Worm (Caenorhabditis elegans) whole organism, L4/young adult: ENCODE data around the gene EGAP2.2.
A peak's percentile ranks its signal among the peaks of the same experiment; 100 is the strongest.

Source experiments
- W03F9.2 ChIP-seq: fragments of 150-350 bp; optimal IDR thresholded peaks from 2 replicates; lab custom pipeline; 2014; ENCODE audit warnings: missing biosample characterization, missing genetic modification characterization
- dao-5 ChIP-seq: sonication (generic microtip); optimal IDR thresholded peaks from 2 replicates; lab custom pipeline; 2016; ENCODE audit warnings: missing genotype, missing genetic modification characterization, moderate library complexity, missing compliant biosample characterization
- him-1 ChIP-seq: sonication (generic microtip); optimal IDR thresholded peaks from 2 replicates; lab custom pipeline; 2016; ENCODE audit warnings: missing genotype, missing genetic modification reagents, missing genetic modification characterization, missing compliant biosample characterization

EGAP2.2 gene

ce11 chrII:5227768-5228167 lies 1.9 kb upstream of the EGAP2.2 start:
- TF ChIP-seq him-1 (tag; lab: Kevin White, UChicago) (no peak), dao-5 (no peak), W03F9.2 (tag; lab: Kevin White, UChicago) (no peak)

- TF ChIP-seq dao-5, result no peak
- no peak for TF ChIP-seq W03F9.2 (tag; lab: Kevin White, UChicago)
- TF ChIP-seq him-1 (tag; lab: Kevin White, UChicago), result no peak
Measured at ce11 chrII:5228662-5229061, 1.0 kb upstream of the EGAP2.2 start.

- no peak for TF ChIP-seq dao-5
- no peak for TF ChIP-seq him-1 (tag; lab: Kevin White, UChicago)
- no peak for TF ChIP-seq W03F9.2 (tag; lab: Kevin White, UChicago)
Measured at ce11 chrII:5231111-5231510, 1.4 kb downstream of the EGAP2.2 start, which contains the start of gene EGAP2.1. Gene EGAP2.1 (plus strand): TSS chrII:5231411.

ce11 chrII:5234728-5235127 lies 5.0 kb downstream of the EGAP2.2 start:
- TF ChIP-seq him-1 (tag; lab: Kevin White, UChicago), result no peak
- TF ChIP-seq dao-5, result no peak
- no peak for TF ChIP-seq W03F9.2 (tag; lab: Kevin White, UChicago)

ce11 chrII:5235758-5236157 lies 6.1 kb downstream of the EGAP2.2 start, which contains the start of gene pho-1:
Gene pho-1 (minus strand): TSS chrII:5235846.
- TF ChIP-seq W03F9.2 (tag; lab: Kevin White, UChicago) (no peak), dao-5 (no peak), him-1 (tag; lab: Kevin White, UChicago) (no peak)

- no peak for TF ChIP-seq W03F9.2 (tag; lab: Kevin White, UChicago)
- no peak for TF ChIP-seq dao-5
- no peak for TF ChIP-seq him-1 (tag; lab: Kevin White, UChicago)
Measured at ce11 chrII:5237699-5238098, 8.0 kb downstream of the EGAP2.2 start.

- TF ChIP-seq W03F9.2 (tag; lab: Kevin White, UChicago) (no peak), dao-5 (no peak), him-1 (tag; lab: Kevin White, UChicago) (no peak)
Measured at ce11 chrII:5238366-5238765, 8.7 kb downstream of the EGAP2.2 start, which contains the start of gene pho-4. Gene pho-4 (minus strand): TSS chrII:5238466.

- TF ChIP-seq W03F9.2 (tag; lab: Kevin White, UChicago) (no peak), dao-5 (no peak), him-1 (tag; lab: Kevin White, UChicago) (no peak)
Measured at ce11 chrII:5241560-5241959, 11.9 kb downstream of the EGAP2.2 start, which contains the start of gene T16D1.1. Gene T16D1.1 (minus strand): TSS chrII:5241660.

ce11 chrII:5246791-5247361 lies 17.2 kb downstream of the EGAP2.2 start, which contains the start of gene ptr-6:
Gene ptr-6 (minus strand): TSS chrII:5246837.
- TF ChIP-seq dao-5 (no peak), him-1 (tag; lab: Kevin White, UChicago) (no peak), W03F9.2 (tag; lab: Kevin White, UChicago) (no peak)

ce11 chrII:5255435-5255834 lies 25.7 kb downstream of the EGAP2.2 start, which contains the start of gene frpr-4:
Gene frpr-4 (minus strand): TSS chrII:5255535.
- no peak for TF ChIP-seq dao-5
- no peak for TF ChIP-seq W03F9.2 (tag; lab: Kevin White, UChicago)
- no peak for TF ChIP-seq him-1 (tag; lab: Kevin White, UChicago)

ce11 chrII:5264650-5265049 lies 35.0 kb downstream of the EGAP2.2 start:
- TF ChIP-seq him-1 (tag; lab: Kevin White, UChicago), result no peak
- TF ChIP-seq W03F9.2 (tag; lab: Kevin White, UChicago), result no peak
- no peak for TF ChIP-seq dao-5

ce11 chrII:5268977-5269376 lies 39.3 kb downstream of the EGAP2.2 start:
- TF ChIP-seq him-1 (tag; lab: Kevin White, UChicago), result no peak
- TF ChIP-seq W03F9.2 (tag; lab: Kevin White, UChicago), result no peak
- no peak for TF ChIP-seq dao-5

- TF ChIP-seq W03F9.2 (tag; lab: Kevin White, UChicago) (no peak), dao-5 (no peak), him-1 (tag; lab: Kevin White, UChicago) (no peak)
Measured at ce11 chrII:5271729-5272322, 42.1 kb downstream of the EGAP2.2 start, which contains the start of gene drn-1. Gene drn-1 (minus strand): TSS chrII:5271845.

- peak; percentile 50 for TF ChIP-seq him-1 (tag; lab: Kevin White, UChicago)
- no peak for TF ChIP-seq dao-5
Measured at ce11 chrII:5276736-5277135, 47.0 kb downstream of the EGAP2.2 start.
